Fruit fly (Drosophila melanogaster) whole organism, embryonic: ENCODE data around the gene ninaE.
A peak's percentile ranks its signal among the peaks of the same experiment; 100 is the strongest.

ENCODE experiments used
- Adf1 ChIP-seq: fragments of 200-800 bp; sonication (Bioruptor generic); IDR thresholded peaks from 2 replicates; pipeline ENCODE4 v1.3.6; 2022; ENCODE audit warnings: missing biosample characterization, missing genetic modification characterization
- Atf3 ChIP-seq: fragments of 200-800 bp; sonication (Bioruptor generic); optimal IDR thresholded peaks from 3 replicates; lab custom pipeline; 2016; ENCODE audit warnings: missing biosample characterization, missing genetic modification characterization
- B-H2 ChIP-seq: fragments of 200-800 bp; sonication (Bioruptor generic); optimal IDR thresholded peaks from 2 replicates; lab custom pipeline; 2018; ENCODE audit warnings: missing biosample characterization, mild to moderate bottlenecking, missing genetic modification characterization
- Blimp-1 ChIP-seq: fragments of 200-800 bp; sonication (Bioruptor generic); optimal IDR thresholded peaks from 3 replicates; lab custom pipeline; 2018; ENCODE audit warnings: missing biosample characterization, missing genetic modification characterization, mild to moderate bottlenecking, moderate library complexity, missing genetic modification reagents
- CG10209 ChIP-seq: fragments of 200-800 bp; sonication (Bioruptor generic); optimal IDR thresholded peaks from 3 replicates; lab custom pipeline; 2017; ENCODE audit warnings: missing biosample characterization, mild to moderate bottlenecking, missing genetic modification characterization, missing genetic modification reagents
- CG10366 ChIP-seq: fragments of 200-800 bp; sonication (Bioruptor generic); IDR thresholded peaks from 2 replicates; pipeline ENCODE4 v1.3.6; 2022; ENCODE audit warnings: missing biosample characterization, missing genetic modification characterization
- CG10543 ChIP-seq: fragments of 200-800 bp; sonication (Bioruptor generic); optimal IDR thresholded peaks from 3 replicates; lab custom pipeline; 2017; ENCODE audit warnings: missing biosample characterization, mild to moderate bottlenecking, missing genetic modification characterization, moderate library complexity
- CG10565 ChIP-seq: fragments of 200-800 bp; sonication (Bioruptor generic); optimal IDR thresholded peaks from 3 replicates; lab custom pipeline; 2016; ENCODE audit warnings: missing biosample characterization, mild to moderate bottlenecking, missing genetic modification characterization
- CG11085 ChIP-seq: fragments of 200-800 bp; sonication (Bioruptor generic); IDR thresholded peaks from 2 replicates; pipeline ENCODE4 v1.3.6; 2022; ENCODE audit warnings: missing biosample characterization, missing genetic modification characterization
- CG11696 ChIP-seq: fragments of 200-800 bp; sonication (Bioruptor generic); IDR thresholded peaks from 2 replicates; pipeline ENCODE4 v1.3.6; 2022; ENCODE audit warnings: missing biosample characterization, missing genetic modification characterization
- CG12219 ChIP-seq: fragments of 200-800 bp; sonication (Bioruptor generic); optimal IDR thresholded peaks from 3 replicates; lab custom pipeline; 2018; ENCODE audit warnings: missing biosample characterization, mild to moderate bottlenecking, missing genetic modification characterization
- CG13296 ChIP-seq: fragments of 200-800 bp; sonication (Bioruptor generic); optimal IDR thresholded peaks from 3 replicates; lab custom pipeline; 2018; ENCODE audit warnings: missing biosample characterization, mild to moderate bottlenecking, missing genetic modification characterization
- CG13775 ChIP-seq: fragments of 200-800 bp; sonication (Bioruptor generic); optimal IDR thresholded peaks from 3 replicates; lab custom pipeline; 2017; ENCODE audit warnings: missing biosample characterization, mild to moderate bottlenecking, missing genetic modification characterization
- CG14441 ChIP-seq: fragments of 200-800 bp; sonication (Bioruptor generic); IDR thresholded peaks from 2 replicates; pipeline ENCODE4 v1.3.6; 2022; ENCODE audit warnings: missing biosample characterization, missing genetic modification characterization
- CG17328 ChIP-seq: fragments of 200-800 bp; sonication (Bioruptor generic); IDR thresholded peaks from 2 replicates; pipeline ENCODE4 v1.3.6; 2022; ENCODE audit warnings: missing biosample characterization, missing genetic modification characterization
- CG17829 ChIP-seq: fragments of 200-800 bp; optimal IDR thresholded peaks from 2 replicates; lab custom pipeline; 2019; ENCODE audit warnings: missing biosample characterization, mild to moderate bottlenecking, missing genetic modification characterization, moderate library complexity
- CG2875 ChIP-seq: fragments of 200-800 bp; sonication (Bioruptor generic); optimal IDR thresholded peaks from 2 replicates; lab custom pipeline; 2017; ENCODE audit warnings: missing biosample characterization, mild to moderate bottlenecking, missing genetic modification characterization, missing genetic modification reagents
- CG32532 ChIP-seq: fragments of 200-800 bp; sonication (Bioruptor generic); IDR thresholded peaks from 2 replicates; pipeline ENCODE4 v1.3.6; 2022; ENCODE audit warnings: missing biosample characterization, missing genetic modification characterization
- CG43689 ChIP-seq: fragments of 200-800 bp; sonication (Bioruptor generic); IDR thresholded peaks from 2 replicates; pipeline ENCODE4 v1.3.6; 2022; ENCODE audit warnings: missing biosample characterization, missing genetic modification characterization
- CG8388 ChIP-seq: fragments of 200-800 bp; sonication (Bioruptor generic); optimal IDR thresholded peaks from 2 replicates; lab custom pipeline; 2019; ENCODE audit warnings: missing biosample characterization, mild to moderate bottlenecking, missing genetic modification characterization, moderate library complexity
- Dfd ChIP-seq, 2 experiments: fragments of >200 bp; optimal IDR thresholded peaks; 2 replicates each; lab custom pipeline; 2017; ENCODE audit warnings: missing biosample characterization in 2 of 2, missing genetic modification characterization in 2 of 2
- HmgZ ChIP-seq: fragments of 200-800 bp; sonication (Bioruptor generic); optimal IDR thresholded peaks from 2 replicates; lab custom pipeline; 2018; ENCODE audit warnings: missing biosample characterization, mild to moderate bottlenecking, missing genetic modification characterization
- Hsf ChIP-seq: fragments of 200-800 bp; sonication (Bioruptor generic); optimal IDR thresholded peaks from 3 replicates; lab custom pipeline; 2016; ENCODE audit warnings: missing biosample characterization, missing genetic modification characterization
- Med ChIP-seq: fragments of 200-800 bp; sonication (Bioruptor generic); peaks from one replicate; lab custom pipeline; 2016; ENCODE audit warnings: missing biosample characterization, missing genetic modification characterization, mild to moderate bottlenecking, inconsistent platforms, moderate library complexity
- Mes4 ChIP-seq: fragments of 200-800 bp; sonication (Bioruptor generic); optimal IDR thresholded peaks from 2 replicates; lab custom pipeline; 2016; ENCODE audit warnings: missing biosample characterization, missing genetic modification characterization
- NFAT ChIP-seq: fragments of 200-800 bp; sonication (Bioruptor generic); IDR thresholded peaks from 2 replicates; pipeline ENCODE4 v1.3.6; 2022; ENCODE audit warnings: missing biosample characterization, missing genetic modification characterization
- Side ChIP-seq: fragments of 200-800 bp; sonication (Bioruptor generic); optimal IDR thresholded peaks from 2 replicates; lab custom pipeline; 2016; ENCODE audit warnings: missing biosample characterization, missing genetic modification characterization
- Sox100B ChIP-seq: fragments of 200-800 bp; sonication (Bioruptor generic); optimal IDR thresholded peaks from 3 replicates; lab custom pipeline; 2018; ENCODE audit warnings: missing biosample characterization, mild to moderate bottlenecking, missing genetic modification characterization
- Taf1 ChIP-seq: fragments of 200-800 bp; sonication (Bioruptor generic); IDR thresholded peaks from 2 replicates; pipeline ENCODE4 v1.3.6; 2022; ENCODE audit warnings: missing biosample characterization, missing genetic modification characterization
- Usf ChIP-seq: fragments of 200-800 bp; sonication (Bioruptor generic); optimal IDR thresholded peaks from 2 replicates; lab custom pipeline; 2017; ENCODE audit warnings: missing genotype, missing biosample characterization, missing genetic modification characterization
- amos ChIP-seq: fragments of 200-800 bp; sonication (Bioruptor generic); IDR thresholded peaks from 2 replicates; pipeline ENCODE4 v1.3.6; 2022; ENCODE audit warnings: missing biosample characterization, missing genetic modification characterization; ENCODE audit not compliant: partially characterized antibody
- aop ChIP-seq: fragments of 200-800 bp; sonication (Bioruptor generic); IDR thresholded peaks from 2 replicates; pipeline ENCODE4 v1.3.6; 2022; ENCODE audit warnings: missing biosample characterization, missing genetic modification characterization
- chinmo ChIP-seq: fragments of 200-800 bp; sonication (Bioruptor generic); IDR thresholded peaks from 4 replicates; pipeline ENCODE4 v1.3.6; 2022; ENCODE audit warnings: missing biosample characterization, missing genetic modification characterization; ENCODE audit not compliant: partially characterized antibody
- da ChIP-seq: fragments of 200-800 bp; sonication (Bioruptor generic); optimal IDR thresholded peaks from 2 replicates; lab custom pipeline; 2016; ENCODE audit warnings: missing biosample characterization, missing genetic modification characterization
- dm ChIP-seq: fragments of 200-800 bp; sonication (Bioruptor generic); optimal IDR thresholded peaks from 3 replicates; lab custom pipeline; 2016; ENCODE audit warnings: missing biosample characterization, missing genetic modification characterization
- exex ChIP-seq: fragments of 200-800 bp; sonication (Bioruptor generic); optimal IDR thresholded peaks from 4 replicates; lab custom pipeline; 2018; ENCODE audit warnings: missing biosample characterization, mild to moderate bottlenecking, missing genetic modification characterization, moderate library complexity
- fru ChIP-seq: fragments of >200 bp; optimal IDR thresholded peaks from 2 replicates; lab custom pipeline; 2017
- gcm2 ChIP-seq: fragments of 200-800 bp; sonication (Bioruptor generic); optimal IDR thresholded peaks from 2 replicates; lab custom pipeline; 2016; ENCODE audit warnings: missing biosample characterization, missing genetic modification characterization
- gro ChIP-seq: fragments of 200-800 bp; sonication (Bioruptor generic); optimal IDR thresholded peaks from 2 replicates; lab custom pipeline; 2016; ENCODE audit warnings: missing biosample characterization, missing genetic modification characterization
- gt ChIP-seq: fragments of 200-800 bp; sonication (Bioruptor generic); IDR thresholded peaks from 2 replicates; pipeline ENCODE4 v1.3.6; 2022; ENCODE audit warnings: missing biosample characterization, missing genetic modification characterization
- ham ChIP-seq: fragments of 200-800 bp; sonication (Bioruptor generic); IDR thresholded peaks from 2 replicates; pipeline ENCODE4 v1.3.6; 2022; ENCODE audit warnings: missing biosample characterization, missing genetic modification characterization
- hb ChIP-seq: fragments of 200-800 bp; sonication (Bioruptor generic); IDR thresholded peaks from 3 replicates; pipeline ENCODE4 v1.3.6; 2022; ENCODE audit warnings: missing biosample characterization, missing genetic modification characterization; ENCODE audit not compliant: partially characterized antibody
- jing ChIP-seq: fragments of 200-800 bp; sonication (Bioruptor generic); optimal IDR thresholded peaks from 2 replicates; lab custom pipeline; 2018; ENCODE audit warnings: missing biosample characterization, mild to moderate bottlenecking, missing genetic modification characterization
- luna ChIP-seq: fragments of 200-800 bp; sonication (Bioruptor generic); optimal IDR thresholded peaks from 2 replicates; lab custom pipeline; 2016; ENCODE audit warnings: missing biosample characterization, missing genetic modification characterization
- maf-S ChIP-seq: fragments of 200-800 bp; sonication (Bioruptor generic); optimal IDR thresholded peaks from 2 replicates; lab custom pipeline; 2016; ENCODE audit warnings: missing biosample characterization, missing genetic modification characterization
- odd ChIP-seq: fragments of 200-800 bp; sonication (Bioruptor generic); optimal IDR thresholded peaks from 2 replicates; lab custom pipeline; 2017; ENCODE audit warnings: missing biosample characterization, mild to moderate bottlenecking, missing genetic modification characterization
- p53 ChIP-seq: fragments of 200-800 bp; sonication (Bioruptor generic); optimal IDR thresholded peaks from 2 replicates; lab custom pipeline; 2016; ENCODE audit warnings: missing biosample characterization, missing genetic modification characterization
- sima ChIP-seq: fragments of 200-800 bp; sonication (Bioruptor generic); optimal IDR thresholded peaks from 2 replicates; lab custom pipeline; 2016; ENCODE audit warnings: missing biosample characterization, missing genetic modification characterization
- tap ChIP-seq: fragments of 200-800 bp; optimal IDR thresholded peaks from 3 replicates; lab custom pipeline; 2019; ENCODE audit warnings: missing biosample characterization, mild to moderate bottlenecking, missing genetic modification characterization, moderate library complexity
- toy ChIP-seq: fragments of 200-800 bp; sonication (Bioruptor generic); IDR thresholded peaks from 2 replicates; pipeline ENCODE4 v1.3.6; 2022; ENCODE audit warnings: missing biosample characterization, missing genetic modification characterization
- wek ChIP-seq: fragments of 200-800 bp; sonication (Bioruptor generic); optimal IDR thresholded peaks from 3 replicates; lab custom pipeline; 2018; ENCODE audit warnings: missing biosample characterization, mild to moderate bottlenecking, missing genetic modification characterization, moderate library complexity
- wor ChIP-seq: fragments of 200-800 bp; sonication (Bioruptor generic); IDR thresholded peaks from 2 replicates; pipeline ENCODE4 v1.3.6; 2022; ENCODE audit warnings: missing biosample characterization, missing genetic modification characterization

ninaE gene

dm6 chr3R:19890340-19890998 lies 2.5 kb upstream of the ninaE start, which contains the start of gene CG4733 (continued):
- TF ChIP-seq CG10209 (GFP tag; lab: Kevin White, UChicago) (no peak), CG13775 (GFP tag; lab: Kevin White, UChicago) (peak; percentile 23), odd (GFP tag; lab: Kevin White, UChicago) (no peak), CG10543 (GFP tag; lab: Kevin White, UChicago) (peak; percentile 25), exex (tag; lab: Kevin White, UChicago) (no peak), CG11085 (GFP tag; lab: Robert Waterston, UW) (no peak), Side (GFP tag; lab: Kevin White, UChicago) (no peak), gt (GFP tag; lab: Robert Waterston, UW) (no peak), CG17829 (tag; lab: Kevin White, UChicago) (no peak), chinmo (GFP tag; lab: Robert Waterston, UW) (peak; percentile 96), dm (GFP tag; lab: Kevin White, UChicago) (no peak), maf-S (GFP tag; lab: Kevin White, UChicago) (no peak), CG14441 (GFP tag; lab: Robert Waterston, UW) (no peak), Mes4 (GFP tag; lab: Kevin White, UChicago) (no peak), Dfd (GFP tag; optimal IDR thresholded peaks at IDR 0.05; lab: Kevin White, UChicago) (no peak), gro (no peak), Usf (GFP tag; lab: Kevin White, UChicago) (no peak), ham (GFP tag; lab: Robert Waterston, UW) (no peak), CG17328 (GFP tag; lab: Robert Waterston, UW) (no peak), CG11696 (no peak), CG12219 (GFP tag; lab: Kevin White, UChicago) (no peak), hb (GFP tag; lab: Robert Waterston, UW) (no peak), CG10565 (no peak), fru (lab: Kevin White, UChicago) (no peak), CG8388 (GFP tag; lab: Kevin White, UChicago) (no peak), CG13296 (GFP tag; lab: Kevin White, UChicago) (no peak), CG2875 (no peak), Hsf (GFP tag; lab: Kevin White, UChicago) (no peak), Atf3 (GFP tag; lab: Kevin White, UChicago) (no peak), Blimp-1 (no peak), luna (no peak), B-H2 (GFP tag; lab: Kevin White, UChicago) (no peak), Adf1 (GFP tag; lab: Robert Waterston, UW) (peak; percentile 74), tap (no peak), p53 (no peak), Taf1 (GFP tag; lab: Robert Waterston, UW) (no peak), toy (GFP tag; lab: Robert Waterston, UW) (no peak), HmgZ (tag; lab: Kevin White, UChicago) (no peak), wek (GFP tag; lab: Kevin White, UChicago) (no peak), NFAT (GFP tag; lab: Robert Waterston, UW) (no peak), wor (GFP tag; lab: Robert Waterston, UW) (no peak), da (GFP tag; lab: Kevin White, UChicago) (no peak), Sox100B (GFP tag; lab: Kevin White, UChicago) (peak; percentile 38), sima (no peak), jing (GFP tag; lab: Kevin White, UChicago) (no peak), amos (GFP tag; lab: Robert Waterston, UW) (peak; percentile 22; the same call in 1 of the 2 replicates), CG43689 (GFP tag; lab: Robert Waterston, UW) (no peak), CG32532 (peak; percentile 44; the same call in 1 of the 2 replicates), Med (GFP tag; lab: Kevin White, UChicago) (peak; percentile 36), gcm2 (GFP tag; lab: Kevin White, UChicago) (no peak), aop (no peak), CG10366 (no peak)
